Worm (Caenorhabditis elegans) whole organism, L4 larva: ENCODE data around the gene K08D8.5.

Source experiments
- D1046.2 ChIP-seq: fragments of 200-800 bp; sonication (Bioruptor generic); IDR thresholded peaks from 2 replicates; pipeline ENCODE4 v1.3.6; 2022; ENCODE audit warnings: missing genetic modification characterization, missing compliant biosample characterization
- F37D6.2 ChIP-seq: sonication (generic microtip); optimal IDR thresholded peaks from 2 replicates; lab custom pipeline; 2016; ENCODE audit warnings: mild to moderate bottlenecking, missing genetic modification characterization, missing compliant biosample characterization
- F49E8.2 ChIP-seq: sonication (generic microtip); optimal IDR thresholded peaks from 2 replicates; lab custom pipeline; 2016; ENCODE audit warnings: missing compliant biosample characterization, mild to moderate bottlenecking, missing genetic modification characterization, borderline replicate concordance
- Y105C5A.15 ChIP-seq: fragments of 200-800 bp; sonication (Bioruptor generic); IDR thresholded peaks from 2 replicates; pipeline ENCODE4 v1.3.6; 2022; ENCODE audit warnings: missing genetic modification characterization, missing compliant biosample characterization
- ZK337.2 ChIP-seq: fragments of 200-800 bp; sonication (Bioruptor generic); IDR thresholded peaks from 2 replicates; pipeline ENCODE4 v1.3.6; 2022; ENCODE audit warnings: missing genetic modification reagents, missing genetic modification characterization, missing compliant biosample characterization
- arid-1 ChIP-seq: fragments of 200-800 bp; sonication (Bioruptor generic); conservative IDR thresholded peaks from 2 replicates; pipeline ENCODE4 v1.3.6; 2022; ENCODE audit warnings: missing genetic modification reagents, missing genetic modification characterization, missing compliant biosample characterization
- ceh-28 ChIP-seq: fragments of 150-350 bp; optimal IDR thresholded peaks from 2 replicates; lab custom pipeline; 2014; ENCODE audit warnings: missing biosample characterization, missing genetic modification reagents, missing genetic modification characterization
- ceh-44 ChIP-seq: fragments of 200-800 bp; sonication (Bioruptor generic); IDR thresholded peaks from 2 replicates; pipeline ENCODE4 v1.3.6; 2022; ENCODE audit warnings: missing genetic modification reagents, missing genetic modification characterization, missing compliant biosample characterization
- cey-2 ChIP-seq: sonication (generic microtip); optimal IDR thresholded peaks from 3 replicates; lab custom pipeline; 2017; ENCODE audit warnings: missing genetic modification characterization, mild to moderate bottlenecking, missing compliant biosample characterization, antibody characterized with exemption, borderline replicate concordance; ENCODE audit not compliant: insufficient read depth
- daf-12 ChIP-seq: fragments of 150-350 bp; optimal IDR thresholded peaks from 2 replicates; lab custom pipeline; 2014; ENCODE audit warnings: missing biosample characterization, missing genetic modification reagents, missing genetic modification characterization
- daf-16 ChIP-seq, 3 experiments: sonication (generic microtip); optimal IDR thresholded peaks; 2 replicates each; lab custom pipeline; 2016 to 2017; ENCODE audit warnings: missing genetic modification characterization in 3 of 3, missing genetic modification reagents in 3 of 3, mild to moderate bottlenecking in 2 of 3, missing compliant biosample characterization in 2 of 3, missing biosample characterization in 1 of 3, moderate library complexity in 1 of 3
- dmd-6 ChIP-seq: fragments of 200-800 bp; sonication (Bioruptor generic); IDR thresholded peaks from 2 replicates; pipeline ENCODE4 v1.3.6; 2022; ENCODE audit warnings: missing genetic modification reagents, missing genetic modification characterization, missing compliant biosample characterization
- dmd-9 ChIP-seq: fragments of 200-800 bp; sonication (Bioruptor generic); IDR thresholded peaks from 2 replicates; pipeline ENCODE4 v1.3.6; 2022; ENCODE audit warnings: missing genetic modification reagents, missing genetic modification characterization, missing compliant biosample characterization
- dpl-1 ChIP-seq: fragments of 150-350 bp; optimal IDR thresholded peaks from 2 replicates; lab custom pipeline; 2014; ENCODE audit warnings: missing biosample characterization, missing genetic modification reagents, missing genetic modification characterization
- dve-1 ChIP-seq: sonication (generic microtip); optimal IDR thresholded peaks from 2 replicates; lab custom pipeline; 2017; ENCODE audit warnings: antibody characterized with exemption, mild to moderate bottlenecking, missing genetic modification characterization, missing compliant biosample characterization; ENCODE audit not compliant: insufficient read depth
- egl-43 ChIP-seq: fragments of 200-800 bp; sonication (Bioruptor generic); IDR thresholded peaks from 2 replicates; pipeline ENCODE4 v1.3.6; 2022; ENCODE audit warnings: missing genetic modification reagents, missing genetic modification characterization, missing compliant biosample characterization
- fkh-10 ChIP-seq: fragments of 150-350 bp; optimal IDR thresholded peaks from 2 replicates; lab custom pipeline; 2014; ENCODE audit warnings: missing biosample characterization, missing genetic modification reagents, missing genetic modification characterization
- fos-1 ChIP-seq: fragments of 150-350 bp; optimal IDR thresholded peaks from 2 replicates; lab custom pipeline; 2014; ENCODE audit warnings: missing biosample characterization, missing genetic modification characterization
- gei-8 ChIP-seq: fragments of 200-800 bp; sonication (Bioruptor generic); optimal IDR thresholded peaks from 2 replicates; lab custom pipeline; 2018; ENCODE audit warnings: mild to moderate bottlenecking, missing genetic modification characterization, missing compliant biosample characterization
- hlh-11 ChIP-seq: fragments of 200-800 bp; sonication (Bioruptor generic); optimal IDR thresholded peaks from 2 replicates; lab custom pipeline; 2018; ENCODE audit warnings: mild to moderate bottlenecking, missing genetic modification characterization, missing compliant biosample characterization
- hmg-1.1 ChIP-seq: fragments of 200-800 bp; sonication (Bioruptor generic); IDR thresholded peaks from 2 replicates; pipeline ENCODE4 v1.3.6; 2022; ENCODE audit warnings: missing genetic modification reagents, missing genetic modification characterization, missing compliant biosample characterization
- lin-1 ChIP-seq: fragments of 200-800 bp; sonication (Bioruptor generic); IDR thresholded peaks from 2 replicates; pipeline ENCODE4 v1.3.6; 2022; ENCODE audit warnings: missing genetic modification reagents, missing genetic modification characterization, missing compliant biosample characterization
- lin-13 ChIP-seq: fragments of 150-350 bp; optimal IDR thresholded peaks from 2 replicates; lab custom pipeline; 2014; ENCODE audit warnings: missing biosample characterization, missing genetic modification reagents, missing genetic modification characterization
- lin-38 ChIP-seq: fragments of 200-800 bp; sonication (Bioruptor generic); IDR thresholded peaks from 2 replicates; pipeline ENCODE4 v1.3.6; 2022; ENCODE audit warnings: missing genetic modification reagents, missing genetic modification characterization, missing compliant biosample characterization
- mdt-29 ChIP-seq: fragments of 200-800 bp; sonication (Bioruptor generic); IDR thresholded peaks from 2 replicates; pipeline ENCODE4 v1.3.6; 2022; ENCODE audit warnings: missing genetic modification reagents, missing genetic modification characterization, missing compliant biosample characterization
- mep-1 ChIP-seq: fragments of 150-350 bp; sonication (generic microtip); optimal IDR thresholded peaks from 3 replicates; lab custom pipeline; 2014; ENCODE audit warnings: missing biosample characterization, missing genetic modification characterization
- nhr-10 ChIP-seq: fragments of 150-350 bp; optimal IDR thresholded peaks from 2 replicates; lab custom pipeline; 2014; ENCODE audit warnings: missing biosample characterization, missing genetic modification characterization
- nhr-237 ChIP-seq: sonication (generic microtip); optimal IDR thresholded peaks from 2 replicates; lab custom pipeline; 2017; ENCODE audit warnings: missing biosample characterization, missing genetic modification characterization
- nhr-28 ChIP-seq: fragments of 150-350 bp; optimal IDR thresholded peaks from 2 replicates; lab custom pipeline; 2014; ENCODE audit warnings: missing biosample characterization, missing genetic modification characterization
- nhr-42 ChIP-seq: fragments of 200-800 bp; sonication (Bioruptor generic); IDR thresholded peaks from 2 replicates; pipeline ENCODE4 v1.3.6; 2022; ENCODE audit warnings: missing genetic modification characterization, missing compliant biosample characterization
- nhr-77 ChIP-seq: fragments of 150-350 bp; optimal IDR thresholded peaks from 2 replicates; lab custom pipeline; 2014; ENCODE audit warnings: missing biosample characterization, missing genetic modification characterization
- php-3 ChIP-seq: fragments of 200-800 bp; sonication (Bioruptor generic); IDR thresholded peaks from 2 replicates; pipeline ENCODE4 v1.3.6; 2022; ENCODE audit warnings: missing genetic modification reagents, missing genetic modification characterization, missing compliant biosample characterization
- pqm-1 ChIP-seq: sonication (generic microtip); optimal IDR thresholded peaks from 2 replicates; lab custom pipeline; 2017; ENCODE audit warnings: missing biosample characterization, missing genetic modification characterization
- snpc-1.2 ChIP-seq: fragments of 200-800 bp; sonication (Bioruptor generic); IDR thresholded peaks from 2 replicates; pipeline ENCODE4 v1.3.6; 2022; ENCODE audit warnings: missing genetic modification reagents, missing genetic modification characterization, missing compliant biosample characterization
- spr-1 ChIP-seq: sonication (generic microtip); optimal IDR thresholded peaks from 2 replicates; lab custom pipeline; 2016; ENCODE audit warnings: mild to moderate bottlenecking, missing genetic modification characterization, missing compliant biosample characterization
- tra-1 ChIP-seq: fragments of 200-800 bp; sonication (Bioruptor generic); IDR thresholded peaks from 2 replicates; pipeline ENCODE4 v1.3.6; 2022; ENCODE audit warnings: missing genetic modification reagents, missing genetic modification characterization, missing compliant biosample characterization
- unc-62 ChIP-seq, 3 experiments: fragments of 150-350 bp in 1 of 3; sonication (generic microtip); optimal IDR thresholded peaks in 2 of 3; peaks in 1 of 3; 1 replicate in 1 of 3; 2 replicates in 2 of 3; lab custom pipeline; 2014 to 2017; ENCODE audit warnings: missing biosample characterization in 3 of 3, missing genetic modification characterization in 3 of 3, missing genetic modification reagents in 3 of 3, missing genotype in 1 of 3
- vab-7 ChIP-seq: fragments of 200-800 bp; sonication (Bioruptor generic); IDR thresholded peaks from 2 replicates; pipeline ENCODE4 v1.3.6; 2022; ENCODE audit warnings: missing genetic modification reagents, missing genetic modification characterization, missing compliant biosample characterization
- zfp-2 ChIP-seq: sonication (generic microtip); optimal IDR thresholded peaks from 2 replicates; lab custom pipeline; 2016; ENCODE audit warnings: mild to moderate bottlenecking, missing genetic modification characterization, missing compliant biosample characterization
- zfp-3 ChIP-seq: fragments of 200-800 bp; sonication (Bioruptor generic); conservative IDR thresholded peaks from 2 replicates; pipeline ENCODE4 v1.3.6; 2022; ENCODE audit warnings: missing genetic modification reagents, missing genetic modification characterization, missing compliant biosample characterization
- zip-11 ChIP-seq: fragments of 200-800 bp; sonication (Bioruptor generic); IDR thresholded peaks from 2 replicates; pipeline ENCODE4 v1.3.6; 2022; ENCODE audit warnings: missing genetic modification characterization, missing compliant biosample characterization
- zip-2 ChIP-seq: fragments of 150-350 bp; optimal IDR thresholded peaks from 2 replicates; lab custom pipeline; 2014; ENCODE audit warnings: missing biosample characterization, missing genetic modification characterization
- ztf-11 ChIP-seq: fragments of 150-350 bp; optimal IDR thresholded peaks from 2 replicates; lab custom pipeline; 2014; ENCODE audit warnings: missing biosample characterization, missing genetic modification characterization

Gene K08D8.5

DNA sequence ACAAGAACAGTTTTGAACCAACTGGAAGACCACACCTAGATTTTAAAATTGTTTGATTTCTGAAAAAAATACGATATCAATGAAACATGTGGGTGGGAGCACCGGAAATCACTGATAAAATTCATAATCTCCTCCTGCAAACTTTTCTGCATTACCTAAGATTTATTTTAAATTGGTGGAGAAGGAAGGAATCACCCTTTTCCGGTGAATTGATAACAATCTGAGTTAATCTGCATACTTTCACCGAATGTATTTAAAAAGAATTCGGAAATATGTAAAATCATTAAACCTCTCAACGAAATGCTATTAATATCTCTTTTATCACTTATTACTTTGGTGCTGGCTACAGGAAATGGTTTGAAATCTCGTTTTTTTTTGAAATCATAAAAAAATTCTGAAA is 30.7 kb upstream of the K08D8.5 start, which contains the start of gene dct-19:
TSS of gene dct-19 (plus strand) at position 301 of the 400 bp plus-strand sequence.
- TF ChIP-seq lin-13 (GFP tag; lab: Kevin White, UChicago) (no peak), nhr-10 (tag; lab: Kevin White, UChicago) (no peak), tra-1 (GFP tag; lab: Robert Waterston, UW) (no peak), zfp-3 (GFP tag; lab: Robert Waterston, UW) (no peak), F49E8.2 (no peak), egl-43 (GFP tag; lab: Robert Waterston, UW) (no peak), arid-1 (GFP tag; lab: Robert Waterston, UW) (no peak), daf-12 (tag; lab: Kevin White, UChicago) (no peak), D1046.2 (no peak)
- TF ChIP-seq, all 104 proteins: peak for 0

DNA sequence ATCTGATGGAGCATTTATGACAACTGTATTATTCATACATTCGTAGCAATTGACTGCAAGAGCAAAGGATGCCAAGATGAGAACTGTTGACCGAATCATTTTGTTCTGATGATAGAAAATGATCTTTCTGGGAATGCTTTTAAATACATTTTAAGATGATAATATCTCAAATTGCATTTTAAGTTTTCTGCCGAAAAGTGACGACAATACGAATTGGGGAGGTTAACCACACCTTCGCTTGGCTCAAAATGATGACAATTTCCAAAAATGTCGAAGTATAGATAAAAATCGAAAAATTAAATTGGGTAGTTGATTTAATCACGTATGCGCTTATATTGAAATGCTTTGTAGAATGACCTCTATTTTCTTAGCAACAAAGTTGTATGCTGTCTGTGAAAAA is 29.3 kb upstream of the K08D8.5 start, which contains the start of gene dod-24:
TSS of gene dod-24 (minus strand) at position 101 of the 400 bp plus-strand sequence.
- TF ChIP-seq nhr-10 (tag; lab: Kevin White, UChicago): no peak
- TF ChIP-seq ceh-44 (GFP tag; lab: Robert Waterston, UW): no peak
- no peak for TF ChIP-seq spr-1 (tag; lab: Kevin White, UChicago)
- TF ChIP-seq zip-11 (GFP tag; lab: Robert Waterston, UW): no peak
- TF ChIP-seq dpl-1: no peak
- no peak for TF ChIP-seq F37D6.2 (tag; lab: Kevin White, UChicago)
- no peak for TF ChIP-seq mdt-29 (GFP tag; lab: Robert Waterston, UW)
- no peak for TF ChIP-seq arid-1 (GFP tag; lab: Robert Waterston, UW)
- TF ChIP-seq fkh-10 (GFP tag; lab: Kevin White, UChicago): no peak
- TF ChIP-seq dmd-9 (GFP tag; lab: Robert Waterston, UW): no peak

DNA sequence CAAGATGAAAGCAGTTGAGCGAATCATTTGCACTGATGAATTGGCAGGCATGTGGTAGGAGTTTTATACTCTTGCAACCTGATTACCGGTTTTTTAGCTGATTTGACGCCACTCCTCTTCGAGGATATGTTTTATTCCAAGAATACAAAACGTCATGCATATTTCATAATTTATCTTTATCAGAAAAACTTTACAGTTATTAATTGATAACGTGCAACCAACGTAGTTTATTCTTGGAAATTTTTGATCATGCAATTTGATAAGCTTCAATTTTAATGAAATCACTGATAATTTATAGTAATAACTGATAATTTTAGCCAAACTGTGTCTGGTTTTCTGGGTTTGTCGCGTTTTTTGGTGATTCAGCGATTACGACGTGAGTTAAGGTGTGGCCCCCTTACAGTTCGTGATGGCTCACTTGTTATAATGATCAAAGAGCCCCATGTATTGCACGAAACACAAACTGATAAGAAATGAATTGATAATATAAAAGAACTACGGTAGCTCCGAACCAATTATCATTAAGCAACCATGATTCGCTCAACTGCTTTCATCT is 24.4 kb upstream of the K08D8.5 start, which contains the start of the genes cld-1 and dod-21:
TSS of gene cld-1 (minus strand) at position 51 of the 556 bp plus-strand sequence.
TSS of gene dod-21 (plus strand) at position 518 of the 556 bp plus-strand sequence.
- TF ChIP-seq php-3 (GFP tag; lab: Robert Waterston, UW): peak; percentile 48; the same call in 1 of the 2 replicates
- peak; percentile 47 for TF ChIP-seq nhr-28 (tag; lab: Kevin White, UChicago)
- 0 out of 2 replicates have a peak, but pooled peaks have one; percentile 20 for TF ChIP-seq lin-1 (GFP tag; lab: Robert Waterston, UW)
- no peak for TF ChIP-seq nhr-237 (tag; lab: Kevin White, UChicago)
- TF ChIP-seq nhr-77 (tag; lab: Kevin White, UChicago): peak; percentile 11
- peak; percentile 31 for TF ChIP-seq pqm-1 (tag; lab: Kevin White, UChicago)
- TF ChIP-seq daf-16 (GFP tag; optimal IDR thresholded peaks at IDR 0.05; lab: Kevin White, UChicago): no peak
- peak; percentile 47 for TF ChIP-seq daf-16 (tag; optimal IDR thresholded peaks at IDR 0.05; lab: Kevin White, UChicago)
- TF ChIP-seq dve-1 (tag; lab: Kevin White, UChicago): peak; percentile 63
- peak; percentile 83 for TF ChIP-seq hlh-11 (tag; lab: Kevin White, UChicago)
- TF ChIP-seq unc-62 (GFP tag; optimal IDR thresholded peaks at IDR 0.05 in 1 of 2; lab: Kevin White, UChicago): no peak
- TF ChIP-seq unc-62 (tag; optimal IDR thresholded peaks at IDR 0.05; lab: Kevin White, UChicago): no peak
- TF ChIP-seq dmd-6 (GFP tag; lab: Robert Waterston, UW): peak; percentile 64
- TF ChIP-seq dmd-9 (GFP tag; lab: Robert Waterston, UW): no peak
- TF ChIP-seq hmg-1.1 (GFP tag; lab: Robert Waterston, UW): no peak
- TF ChIP-seq lin-38: no peak

DNA sequence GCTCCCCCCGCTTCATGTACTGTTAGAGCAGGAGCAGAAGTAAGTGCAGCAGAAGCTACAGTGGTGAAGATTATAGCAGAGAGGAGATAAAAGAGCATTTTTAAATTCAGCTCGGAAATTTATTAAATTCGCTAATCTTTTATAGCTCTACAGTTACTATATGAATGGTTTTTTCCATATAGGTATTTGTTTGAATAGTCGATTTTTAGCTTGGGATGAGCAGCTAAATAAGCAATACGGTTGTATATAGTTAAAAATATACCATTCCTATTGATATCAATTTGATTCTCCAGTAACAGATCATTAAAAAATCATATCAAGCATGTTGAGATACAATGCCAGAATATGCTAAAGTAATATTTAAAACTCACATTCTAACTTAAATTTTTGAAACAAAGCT is 14.7 kb upstream of the K08D8.5 start, which contains the start of gene srlf-5:
TSS of gene srlf-5 (minus strand) at position 101 of the 400 bp plus-strand sequence.
- TF ChIP-seq ZK337.2 (GFP tag; lab: Robert Waterston, UW) (no peak), spr-1 (tag; lab: Kevin White, UChicago) (no peak), zip-2 (tag; lab: Kevin White, UChicago) (no peak), dpl-1 (no peak), dmd-9 (GFP tag; lab: Robert Waterston, UW) (no peak), snpc-1.2 (GFP tag; lab: Robert Waterston, UW) (no peak), vab-7 (GFP tag; lab: Robert Waterston, UW) (no peak), ceh-28 (no peak), fos-1 (tag; lab: Kevin White, UChicago) (no peak), Y105C5A.15 (GFP tag; lab: Robert Waterston, UW) (no peak), hlh-11 (tag; lab: Kevin White, UChicago) (no peak), cey-2 (tag; lab: Kevin White, UChicago) (no peak), gei-8 (GFP tag; lab: Kevin White, UChicago) (no peak), zfp-2 (tag; lab: Kevin White, UChicago) (no peak), dmd-6 (GFP tag; lab: Robert Waterston, UW) (no peak), mep-1 (tag; lab: Kevin White, UChicago) (no peak), nhr-42 (GFP tag; lab: Robert Waterston, UW) (no peak), ztf-11 (tag; lab: Kevin White, UChicago) (no peak)
